Fruit fly (Drosophila melanogaster) whole organism, embryonic: Measurements from ENCODE around the gene InR.

Experiments used
- BEAF-32 ChIP-seq: fragments of 200-800 bp; sonication (Bioruptor generic); optimal IDR thresholded peaks from 3 replicates; lab custom pipeline; 2017; ENCODE audit warnings: missing biosample characterization, missing genetic modification characterization, mild to moderate bottlenecking, moderate library complexity, missing genetic modification reagents
- CG10462 ChIP-seq: fragments of 200-800 bp; sonication (Bioruptor generic); optimal IDR thresholded peaks from 2 replicates; lab custom pipeline; 2016; ENCODE audit warnings: missing biosample characterization, missing genetic modification characterization
- CG10959 ChIP-seq: fragments of 200-800 bp; sonication (Bioruptor generic); IDR thresholded peaks from 2 replicates; pipeline ENCODE4 v1.3.6; 2022; ENCODE audit warnings: missing biosample characterization, missing genetic modification characterization
- CG10979 ChIP-seq: fragments of 200-800 bp; sonication (Bioruptor generic); optimal IDR thresholded peaks from 2 replicates; lab custom pipeline; 2018; ENCODE audit warnings: missing biosample characterization, mild to moderate bottlenecking, missing genetic modification characterization, moderate library complexity
- CG11247 ChIP-seq: fragments of 200-800 bp; sonication (Bioruptor generic); IDR thresholded peaks from 2 replicates; pipeline ENCODE4 v1.3.6; 2022; ENCODE audit warnings: missing biosample characterization, missing genetic modification characterization
- CG11504 ChIP-seq: fragments of 200-800 bp; sonication (Bioruptor generic); optimal IDR thresholded peaks from 3 replicates; lab custom pipeline; 2019; ENCODE audit warnings: missing biosample characterization, mild to moderate bottlenecking, missing genetic modification characterization, moderate library complexity
- CG13894 ChIP-seq: fragments of 200-800 bp; sonication (Bioruptor generic); optimal IDR thresholded peaks from 3 replicates; lab custom pipeline; 2018; ENCODE audit warnings: missing biosample characterization, mild to moderate bottlenecking, missing genetic modification characterization, moderate library complexity
- CG14014 ChIP-seq: fragments of 200-800 bp; sonication (Bioruptor generic); IDR thresholded peaks from 2 replicates; pipeline ENCODE4 v1.3.6; 2022; ENCODE audit warnings: missing biosample characterization, missing genetic modification characterization
- CG14667 ChIP-seq: fragments of 200-800 bp; sonication (Bioruptor generic); IDR thresholded peaks from 2 replicates; pipeline ENCODE4 v1.3.6; 2022; ENCODE audit warnings: missing biosample characterization, missing genetic modification characterization
- CG14860 ChIP-seq: fragments of 200-800 bp; sonication (Bioruptor generic); IDR thresholded peaks from 3 replicates; pipeline ENCODE4 v1.3.6; 2022; ENCODE audit warnings: missing biosample characterization, missing genetic modification characterization; ENCODE audit not compliant: partially characterized antibody
- CG17912 ChIP-seq: fragments of 200-800 bp; sonication (Bioruptor generic); optimal IDR thresholded peaks from 2 replicates; lab custom pipeline; 2018; ENCODE audit warnings: missing biosample characterization, mild to moderate bottlenecking, missing genetic modification characterization
- CG18262 ChIP-seq: fragments of 200-800 bp; optimal IDR thresholded peaks from 3 replicates; lab custom pipeline; 2019; ENCODE audit warnings: missing biosample characterization, mild to moderate bottlenecking, missing genetic modification characterization, moderate library complexity
- CG2678 ChIP-seq: fragments of 200-800 bp; sonication (Bioruptor generic); optimal IDR thresholded peaks from 3 replicates; lab custom pipeline; 2019; ENCODE audit warnings: missing biosample characterization, mild to moderate bottlenecking, missing genetic modification characterization, moderate library complexity
- CG2712 ChIP-seq: fragments of 200-800 bp; optimal IDR thresholded peaks from 3 replicates; lab custom pipeline; 2019; ENCODE audit warnings: missing biosample characterization, mild to moderate bottlenecking, missing genetic modification characterization, moderate library complexity
- CG2875 ChIP-seq: fragments of 200-800 bp; sonication (Bioruptor generic); optimal IDR thresholded peaks from 2 replicates; lab custom pipeline; 2017; ENCODE audit warnings: missing biosample characterization, mild to moderate bottlenecking, missing genetic modification characterization, missing genetic modification reagents
- D ChIP-seq, 2 experiments: fragments of 200-800 bp in 1 of 2; fragments of >200 bp in 1 of 2; sonication (Bioruptor generic) in 1 of 2; optimal IDR thresholded peaks; 2 replicates in 1 of 2; 3 replicates in 1 of 2; lab custom pipeline; 2017; ENCODE audit warnings: mild to moderate bottlenecking in 1 of 2, missing biosample characterization in 1 of 2, missing genetic modification characterization in 1 of 2, missing genetic modification reagents in 1 of 2
- D19A ChIP-seq: fragments of 200-800 bp; optimal IDR thresholded peaks from 3 replicates; lab custom pipeline; 2019; ENCODE audit warnings: missing biosample characterization, mild to moderate bottlenecking, missing genetic modification characterization, moderate library complexity
- Hey ChIP-seq: fragments of 200-800 bp; sonication (Bioruptor generic); optimal IDR thresholded peaks from 3 replicates; lab custom pipeline; 2018; ENCODE audit warnings: missing biosample characterization, mild to moderate bottlenecking, missing genetic modification characterization
- Hr51 ChIP-seq, 2 experiments: fragments of 200-800 bp; sonication (Bioruptor generic); optimal IDR thresholded peaks; 2 replicates in 1 of 2; 3 replicates in 1 of 2; lab custom pipeline; 2016 to 2018; ENCODE audit warnings: missing biosample characterization in 2 of 2, missing genetic modification characterization in 2 of 2, mild to moderate bottlenecking in 1 of 2, moderate library complexity in 1 of 2
- Kr ChIP-seq: fragments of 200-800 bp; sonication (Bioruptor generic); optimal IDR thresholded peaks from 2 replicates; lab custom pipeline; 2017; ENCODE audit warnings: missing biosample characterization, mild to moderate bottlenecking, missing genetic modification characterization
- Med ChIP-seq: fragments of 200-800 bp; sonication (Bioruptor generic); peaks from one replicate; lab custom pipeline; 2016; ENCODE audit warnings: missing biosample characterization, missing genetic modification characterization, mild to moderate bottlenecking, inconsistent platforms, moderate library complexity
- Six4 ChIP-seq: fragments of 200-800 bp; sonication (Bioruptor generic); optimal IDR thresholded peaks from 2 replicates; lab custom pipeline; 2016; ENCODE audit warnings: missing biosample characterization, missing genetic modification characterization
- Sox102F ChIP-seq: fragments of 200-800 bp; sonication (Bioruptor generic); optimal IDR thresholded peaks from 2 replicates; lab custom pipeline; 2018; ENCODE audit warnings: missing biosample characterization, mild to moderate bottlenecking, missing genetic modification characterization, moderate library complexity
- bsh ChIP-seq, 2 experiments: fragments of 200-800 bp; sonication (Bioruptor generic); optimal IDR thresholded peaks; 2 replicates each; lab custom pipeline; 2017 to 2018; ENCODE audit warnings: mild to moderate bottlenecking in 2 of 2, missing biosample characterization in 2 of 2, missing genetic modification characterization in 2 of 2, moderate library complexity in 1 of 2
- corto ChIP-seq: fragments of 200-800 bp; sonication (Bioruptor generic); optimal IDR thresholded peaks from 2 replicates; lab custom pipeline; 2016; ENCODE audit warnings: missing biosample characterization, mild to moderate bottlenecking, missing genetic modification characterization, moderate library complexity
- dmrt11E ChIP-seq: fragments of 200-800 bp; sonication (Bioruptor generic); optimal IDR thresholded peaks from 3 replicates; lab custom pipeline; 2018; ENCODE audit warnings: missing biosample characterization, mild to moderate bottlenecking, missing genetic modification characterization, moderate library complexity
- dmrt99B ChIP-seq: fragments of 200-800 bp; sonication (Bioruptor generic); optimal IDR thresholded peaks from 2 replicates; lab custom pipeline; 2018; ENCODE audit warnings: missing biosample characterization, mild to moderate bottlenecking, missing genetic modification characterization, moderate library complexity
- gem ChIP-seq: fragments of 200-800 bp; sonication (Bioruptor generic); optimal IDR thresholded peaks from 2 replicates; lab custom pipeline; 2019; ENCODE audit warnings: missing biosample characterization, mild to moderate bottlenecking, missing genetic modification characterization, moderate library complexity
- h ChIP-seq: fragments of >200 bp; optimal IDR thresholded peaks from 2 replicates; lab custom pipeline; 2017
- lbe ChIP-seq: fragments of 200-800 bp; sonication (Bioruptor generic); optimal IDR thresholded peaks from 2 replicates; lab custom pipeline; 2016; ENCODE audit warnings: missing biosample characterization, mild to moderate bottlenecking, missing genetic modification characterization
- nmo ChIP-seq: fragments of 200-800 bp; sonication (Bioruptor generic); optimal IDR thresholded peaks from 2 replicates; lab custom pipeline; 2018; ENCODE audit warnings: missing biosample characterization, mild to moderate bottlenecking, missing genetic modification characterization, moderate library complexity
- nom ChIP-seq: fragments of 200-800 bp; sonication (Bioruptor generic); optimal IDR thresholded peaks from 2 replicates; lab custom pipeline; 2017; ENCODE audit warnings: missing biosample characterization, missing genetic modification characterization, mild to moderate bottlenecking, moderate library complexity, missing genetic modification reagents
- phol ChIP-seq: fragments of 200-800 bp; sonication (Bioruptor generic); optimal IDR thresholded peaks from 3 replicates; lab custom pipeline; 2018; ENCODE audit warnings: missing biosample characterization, mild to moderate bottlenecking, missing genetic modification characterization, moderate library complexity
- ro ChIP-seq: fragments of 200-800 bp; sonication (Bioruptor generic); IDR thresholded peaks from 2 replicates; pipeline ENCODE4 v1.3.6; 2022; ENCODE audit warnings: missing biosample characterization, missing genetic modification characterization
- sens ChIP-seq: fragments of 200-800 bp; sonication (Bioruptor generic); peaks from one replicate; lab custom pipeline; 2016; ENCODE audit warnings: missing biosample characterization, missing genetic modification characterization
- yki ChIP-seq: fragments of >200 bp; optimal IDR thresholded peaks from 3 replicates; lab custom pipeline; 2018

Gene InR

DNA sequence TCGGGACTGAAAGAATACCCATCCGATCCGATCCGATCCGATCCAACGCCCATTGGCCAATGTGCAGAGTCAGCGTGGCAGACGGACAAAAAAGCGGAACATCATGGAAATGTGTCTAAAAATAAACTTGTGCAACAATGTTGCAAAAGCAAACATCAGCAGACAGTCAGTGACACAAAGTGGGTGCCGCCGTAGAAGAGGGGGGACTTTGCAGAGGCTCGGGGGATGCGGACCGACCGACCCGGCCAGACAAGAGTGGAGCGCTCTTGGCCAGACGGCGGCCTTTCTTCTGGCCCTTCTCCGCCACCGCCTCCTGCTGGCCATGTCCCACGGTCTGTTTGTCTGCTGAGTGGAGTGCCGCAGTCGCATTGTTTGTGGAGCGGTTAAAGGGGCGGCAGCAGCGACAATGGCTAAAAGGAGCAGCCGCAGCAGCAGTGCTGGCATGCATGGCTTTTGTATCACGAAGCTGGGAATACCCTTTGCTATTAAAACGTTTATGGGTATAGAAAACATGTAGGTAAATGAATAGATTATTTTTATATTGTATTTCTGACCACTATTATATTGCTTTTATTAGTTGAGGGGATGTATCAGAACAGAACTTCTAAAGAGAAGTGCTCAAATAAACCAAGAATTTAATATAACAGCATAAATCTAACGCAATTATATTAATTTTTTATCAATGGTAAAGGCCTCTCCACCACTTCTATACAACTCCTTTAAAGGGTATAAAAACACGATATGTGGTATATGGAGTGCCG lies 10.7 kb downstream of the InR start:
- peak; percentile 26 for TF ChIP-seq Sox102F (GFP tag; lab: Kevin White, UChicago)
- TF ChIP-seq CG11504 (tag; lab: Kevin White, UChicago) = peak; percentile 28
- TF ChIP-seq bsh (GFP tag; optimal IDR thresholded peaks at IDR 0.05; lab: Kevin White, UChicago) = peak; percentile 14 to 42
- TF ChIP-seq CG10979 = peak; percentile 15
- TF ChIP-seq CG14860 (GFP tag; lab: Robert Waterston, UW) = no peak
- peak; percentile 36 for TF ChIP-seq CG2712 (tag; lab: Kevin White, UChicago)
- peak; percentile 87 for TF ChIP-seq D19A (tag; lab: Kevin White, UChicago)
- no peak for TF ChIP-seq CG10462 (GFP tag; lab: Kevin White, UChicago)
- TF ChIP-seq CG2678 (tag; lab: Kevin White, UChicago) = peak; percentile 1
- TF ChIP-seq sens (GFP tag; lab: Kevin White, UChicago) = peak; percentile 74
- no peak for TF ChIP-seq CG13894
- TF ChIP-seq Med (GFP tag; lab: Kevin White, UChicago) = peak; percentile 19
- TF ChIP-seq yki (lab: Kevin White, UChicago) = no peak
- TF ChIP-seq phol (tag; lab: Kevin White, UChicago) = peak; percentile 14
- peak; percentile 51 for TF ChIP-seq nom (GFP tag; lab: Kevin White, UChicago)
- TF ChIP-seq CG17912 (GFP tag; lab: Kevin White, UChicago) = no peak
- peak; percentile 66 for TF ChIP-seq corto (GFP tag; lab: Kevin White, UChicago)
- no peak for TF ChIP-seq CG14014
- TF ChIP-seq Hey (tag; lab: Kevin White, UChicago) = no peak
- TF ChIP-seq Six4 (GFP tag; lab: Kevin White, UChicago) = no peak
- TF ChIP-seq dmrt11E (tag; lab: Kevin White, UChicago) = peak; percentile 2
- TF ChIP-seq Kr (GFP tag; lab: Kevin White, UChicago) = no peak
- TF ChIP-seq CG2875 = no peak
- peak; percentile 41 for TF ChIP-seq gem (tag; lab: Kevin White, UChicago)
- no peak for TF ChIP-seq D (optimal IDR thresholded peaks at IDR 0.05; lab: Kevin White, UChicago)
- TF ChIP-seq D (GFP tag; optimal IDR thresholded peaks at IDR 0.05; lab: Kevin White, UChicago) = peak; percentile 6
- TF ChIP-seq h (lab: Kevin White, UChicago) = no peak
- TF ChIP-seq CG10959 (GFP tag; lab: Robert Waterston, UW) = no peak
- TF ChIP-seq dmrt99B = peak; percentile 26
- TF ChIP-seq CG18262 (tag; lab: Kevin White, UChicago) = peak; percentile 23
- TF ChIP-seq lbe (GFP tag; lab: Kevin White, UChicago) = peak; percentile 16
- TF ChIP-seq CG11247 (GFP tag; lab: Robert Waterston, UW) = no peak
- TF ChIP-seq CG14667 = no peak
- peak in 1 of 2 experiments; percentile 2 for TF ChIP-seq Hr51 (GFP tag; optimal IDR thresholded peaks at IDR 0.05; lab: Kevin White, UChicago)
- no peak for TF ChIP-seq ro (GFP tag; lab: Robert Waterston, UW)
- TF ChIP-seq BEAF-32 (GFP tag; lab: Kevin White, UChicago) = no peak
- peak; percentile 3 for TF ChIP-seq nmo
